Fruit fly (Drosophila melanogaster) S2 (cell line): Measurements from ENCODE around the gene TBC1D5.

Source experiments
- CG8478 ChIP-seq: fragments of >200 bp; optimal IDR thresholded peaks from 2 replicates; lab custom pipeline; 2018
- CTCF ChIP-seq, 2 experiments: fragments of >200 bp; optimal IDR thresholded peaks; 2 replicates each; lab custom pipeline; 2018

DNA sequence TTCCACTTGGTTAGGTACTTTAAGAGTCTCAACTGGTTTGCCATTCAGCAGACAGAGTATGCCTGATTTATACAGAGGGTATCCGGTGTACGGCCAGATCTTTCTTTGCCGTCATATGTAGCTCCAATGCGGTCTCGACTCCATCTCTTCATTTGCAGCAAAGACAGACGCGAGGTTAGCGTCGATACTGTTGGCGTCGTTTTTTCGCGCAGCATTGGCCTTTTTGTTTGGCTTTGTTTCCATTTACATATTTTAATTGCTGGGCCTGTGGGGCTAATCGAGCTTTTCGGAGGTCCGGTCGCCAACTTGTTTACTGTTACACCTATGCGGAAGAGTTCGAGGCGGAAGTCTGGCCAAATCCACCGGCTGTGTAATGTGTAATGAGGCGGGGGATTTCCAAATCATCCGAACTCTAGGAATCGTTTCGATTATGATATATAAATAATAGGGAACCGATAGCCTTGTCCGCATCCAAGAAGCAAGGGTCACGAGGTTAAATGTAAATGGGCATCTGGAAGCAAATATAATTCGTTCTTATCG lies 2.5 kb upstream of the TBC1D5 start:
- TF ChIP-seq CG8478 (lab: Kevin White, UChicago) (no peak), CTCF (optimal IDR thresholded peaks at IDR 0.05; lab: Kevin White, UChicago) (no peak)
